Worm (Caenorhabditis elegans): ENCODE measurements around the gene F41C3.11.

F41C3.11 gene

ce11 chrII:4706359-4706871, 27.3 kb downstream of the F41C3.11 start, which contains the start of the genes F10G7.9 and tsn-1:
Gene F10G7.9 (minus strand): TSS chrII:4706485.
Gene tsn-1 (plus strand): TSS chrII:4706821.
- no peak for TF ChIP-seq F10B5.3 (tag; optimal IDR thresholded peaks at IDR 0.05)
- no peak for TF ChIP-seq php-3 (GFP tag; IDR thresholded peaks at IDR 0.05)
- TF ChIP-seq lin-38 (GFP tag; IDR thresholded peaks at IDR 0.05): peak; percentile 75
- peak; percentile 75 for TF ChIP-seq lin-13 (GFP tag; optimal IDR thresholded peaks at IDR 0.05)
- no peak for TF ChIP-seq spr-1 (tag; optimal IDR thresholded peaks at IDR 0.05)
- no peak for TF ChIP-seq zip-2 (tag; optimal IDR thresholded peaks at IDR 0.05)
- peak; percentile 64 for TF ChIP-seq hlh-11 (tag; optimal IDR thresholded peaks at IDR 0.05)
- TF ChIP-seq ctbp-1 (GFP tag; IDR thresholded peaks at IDR 0.05): no peak
- TF ChIP-seq fkh-10 (GFP tag; optimal IDR thresholded peaks at IDR 0.05): peak; percentile 5
- TF ChIP-seq mdl-1 (tag; optimal IDR thresholded peaks at IDR 0.05): peak in 1 of 2 experiments; percentile 24
- peak; percentile 47 for TF ChIP-seq nhr-28 (tag; optimal IDR thresholded peaks at IDR 0.05)
- TF ChIP-seq snpc-4 (tag; optimal IDR thresholded peaks at IDR 0.05): no peak
- peak; percentile 67 for TF ChIP-seq nhr-6 (tag; optimal IDR thresholded peaks at IDR 0.05)
- TF ChIP-seq dmd-6 (GFP tag; IDR thresholded peaks at IDR 0.05): peak; percentile 57
- no peak for TF ChIP-seq ceh-44 (GFP tag; IDR thresholded peaks at IDR 0.05)
- peak; percentile 36 for TF ChIP-seq mxl-3 (GFP tag; optimal IDR thresholded peaks at IDR 0.05)
- TF ChIP-seq duxl-1 (tag; optimal IDR thresholded peaks at IDR 0.05; ENCODE audit: poor library complexity): peak; percentile 11
- TF ChIP-seq pqm-1 (tag; optimal IDR thresholded peaks at IDR 0.05): peak; percentile 51
- peak; percentile 11 for TF ChIP-seq unc-130 (GFP tag; optimal IDR thresholded peaks at IDR 0.05)
- TF ChIP-seq nhr-25 (tag; optimal IDR thresholded peaks at IDR 0.05; ENCODE audit: borderline replicate concordance, insufficient read depth): peak; percentile 46
- peak in 1 of 2 experiments; percentile 11 for TF ChIP-seq hif-1 (tag; optimal IDR thresholded peaks at IDR 0.05)
- TF ChIP-seq Y5F2A.4 (GFP tag; optimal IDR thresholded peaks at IDR 0.05): no peak
- TF ChIP-seq zag-1 (tag; optimal IDR thresholded peaks at IDR 0.05): no peak
- TF ChIP-seq aha-1 (tag): peak; percentile 87
- TF ChIP-seq Y105C5A.15 (GFP tag; IDR thresholded peaks at IDR 0.05): no peak
- no peak for TF ChIP-seq daf-16 (GFP tag; optimal IDR thresholded peaks at IDR 0.05)
- TF ChIP-seq daf-16 (tag; optimal IDR thresholded peaks at IDR 0.05): peak; percentile 21
- TF ChIP-seq Y48G9A.11 (GFP tag; IDR thresholded peaks at IDR 0.05): peak; percentile 18; the same call in 1 of the 2 replicates
- no peak for TF ChIP-seq nhr-10 (tag; optimal IDR thresholded peaks at IDR 0.05)
- TF ChIP-seq ceh-20 (GFP tag; IDR thresholded peaks at IDR 0.05): no peak
- no peak for TF ChIP-seq vab-7 (GFP tag; IDR thresholded peaks at IDR 0.05)
- TF ChIP-seq mep-1 (tag; optimal IDR thresholded peaks at IDR 0.05): peak; percentile 63
- TF ChIP-seq nhr-11 (tag; optimal IDR thresholded peaks at IDR 0.05): peak; percentile 5
- no peak for TF ChIP-seq spr-3 (GFP tag; optimal IDR thresholded peaks at IDR 0.05)
- TF ChIP-seq rbr-2 (tag; optimal IDR thresholded peaks at IDR 0.05): peak; percentile 0
- TF ChIP-seq pha-4 (GFP tag; IDR thresholded peaks at IDR 0.05): no peak
- TF ChIP-seq pha-4 (tag; optimal IDR thresholded peaks at IDR 0.05): peak; percentile 23
- TF ChIP-seq dve-1 (tag; optimal IDR thresholded peaks at IDR 0.05; ENCODE audit: insufficient read depth): peak; percentile 59
- TF ChIP-seq madf-9 (GFP tag; conservative IDR thresholded peaks at IDR 0.05): no peak
- TF ChIP-seq hmg-1.1 (GFP tag; IDR thresholded peaks at IDR 0.05): peak; percentile 57; the same call in 1 of the 2 replicates
- TF ChIP-seq lsy-2 (tag; optimal IDR thresholded peaks at IDR 0.05): peak; percentile 70 to 97
- TF ChIP-seq T26A8.4 (GFP tag; IDR thresholded peaks at IDR 0.05): peak; percentile 58; the same call in 1 of the 2 replicates
- peak; percentile 21 for TF ChIP-seq F49E8.2 (tag; optimal IDR thresholded peaks at IDR 0.05; ENCODE audit: borderline replicate concordance)
- TF ChIP-seq mes-2 (tag; optimal IDR thresholded peaks at IDR 0.05; ENCODE audit: poor library complexity, severe bottlenecking): peak; percentile 83
- peak; percentile 70 for TF ChIP-seq dpl-1 (GFP tag; optimal IDR thresholded peaks at IDR 0.05)
- peak; percentile 73 for TF ChIP-seq hlh-30 (tag; optimal IDR thresholded peaks at IDR 0.05; ENCODE audit: insufficient read depth)
